Fruit fly (Drosophila melanogaster): ENCODE measurements around the gene Kul.

DNA sequence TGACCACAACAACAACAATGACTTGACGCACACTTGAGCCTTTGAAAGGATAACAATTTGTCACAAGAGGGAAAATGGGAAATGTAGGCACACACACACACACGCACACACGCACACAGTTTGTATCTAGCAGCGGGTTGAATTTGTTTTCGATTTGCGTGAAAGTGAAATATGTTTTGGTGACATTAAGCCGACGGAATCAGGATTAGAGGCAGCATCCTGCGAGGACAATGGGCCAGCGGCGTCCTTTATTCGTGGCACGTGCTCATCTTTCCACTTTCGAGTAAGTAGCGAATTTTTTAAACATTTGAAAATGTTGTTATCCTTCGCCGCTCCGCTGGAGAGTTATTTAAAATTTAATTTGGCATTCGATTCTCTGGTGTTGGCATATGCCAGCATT lies 18.4 kb upstream of the Kul start:
- TF ChIP-seq psq (optimal IDR thresholded peaks at IDR 0.05): no peak
- TF ChIP-seq h (optimal IDR thresholded peaks at IDR 0.05): no peak
- no peak for TF ChIP-seq Myc (optimal IDR thresholded peaks at IDR 0.05)
- TF ChIP-seq insv (optimal IDR thresholded peaks at IDR 0.05): no peak
- no peak for TF ChIP-seq Sin3A (optimal IDR thresholded peaks at IDR 0.05)
- no peak for TF ChIP-seq ttk (optimal IDR thresholded peaks at IDR 0.05)

All from Kc167 (cell line).